Worm (Caenorhabditis elegans) whole organism, L2 larva: ENCODE results near the gene sec-15.

Source experiments
- R02D3.7 ChIP-seq: fragments of 150-350 bp; optimal IDR thresholded peaks from 2 replicates; lab custom pipeline; 2014; ENCODE audit warnings: missing biosample characterization, missing genetic modification characterization
- ZK546.5 ChIP-seq: sonication (generic microtip); optimal IDR thresholded peaks from 2 replicates; lab custom pipeline; 2017; ENCODE audit warnings: missing biosample characterization, missing genetic modification characterization
- nhr-12 ChIP-seq: fragments of 150-350 bp; optimal IDR thresholded peaks from 2 replicates; lab custom pipeline; 2014; ENCODE audit warnings: missing biosample characterization, missing genetic modification characterization
- nhr-77 ChIP-seq: fragments of 150-350 bp; optimal IDR thresholded peaks from 2 replicates; lab custom pipeline; 2014; ENCODE audit warnings: missing biosample characterization, missing genetic modification characterization
- unc-62 ChIP-seq: fragments of 150-350 bp; optimal IDR thresholded peaks from 2 replicates; lab custom pipeline; 2014; ENCODE audit warnings: missing biosample characterization, missing genetic modification reagents, missing genetic modification characterization

- TF ChIP-seq unc-62 (GFP tag; lab: Kevin White, UChicago), result no peak
- no peak for TF ChIP-seq R02D3.7 (tag; lab: Kevin White, UChicago)
- no peak for TF ChIP-seq nhr-12 (tag; lab: Kevin White, UChicago)
- TF ChIP-seq ZK546.5 (tag; lab: Kevin White, UChicago), result no peak
- TF ChIP-seq nhr-77 (tag; lab: Kevin White, UChicago), result no peak
Measured at ce11 chrX:8824437-8824836, 11.1 kb downstream of the sec-15 start, which contains the start of gene ifd-1.
